Fruit fly (Drosophila melanogaster) whole organism, embryonic: Measurements from ENCODE around the gene Ppi1.

Experiments
- Blimp-1 ChIP-seq: fragments of 200-800 bp; sonication (Bioruptor generic); optimal IDR thresholded peaks from 3 replicates; lab custom pipeline; 2018; ENCODE audit warnings: missing biosample characterization, missing genetic modification characterization, mild to moderate bottlenecking, moderate library complexity, missing genetic modification reagents
- CG1024 ChIP-seq: fragments of 200-800 bp; sonication (Bioruptor generic); IDR thresholded peaks from 2 replicates; pipeline ENCODE4 v1.3.6; 2022; ENCODE audit warnings: missing biosample characterization, missing genetic modification characterization
- CG10979 ChIP-seq: fragments of 200-800 bp; sonication (Bioruptor generic); optimal IDR thresholded peaks from 2 replicates; lab custom pipeline; 2018; ENCODE audit warnings: missing biosample characterization, mild to moderate bottlenecking, missing genetic modification characterization, moderate library complexity
- CG11560 ChIP-seq: fragments of 200-800 bp; sonication (Bioruptor generic); IDR thresholded peaks from 3 replicates; pipeline ENCODE4 v1.3.6; 2022; ENCODE audit warnings: missing biosample characterization, missing genetic modification characterization
- CG12155 ChIP-seq: fragments of 200-800 bp; sonication (Bioruptor generic); optimal IDR thresholded peaks from 3 replicates; lab custom pipeline; 2016; ENCODE audit warnings: missing biosample characterization, missing genetic modification characterization
- CG13123 ChIP-seq: fragments of 200-800 bp; sonication (Bioruptor generic); optimal IDR thresholded peaks from 2 replicates; lab custom pipeline; 2016; ENCODE audit warnings: missing biosample characterization, missing genetic modification characterization
- CG15601 ChIP-seq: fragments of 200-800 bp; sonication (Bioruptor generic); optimal IDR thresholded peaks from 3 replicates; lab custom pipeline; 2019; ENCODE audit warnings: missing biosample characterization, mild to moderate bottlenecking, missing genetic modification characterization, moderate library complexity
- CG16813 ChIP-seq: fragments of 200-800 bp; sonication (Bioruptor generic); IDR thresholded peaks from 3 replicates; pipeline ENCODE4 v1.3.6; 2022; ENCODE audit warnings: missing biosample characterization, missing genetic modification characterization; ENCODE audit not compliant: partially characterized antibody
- CG18011 ChIP-seq: fragments of 200-800 bp; sonication (Bioruptor generic); optimal IDR thresholded peaks from 2 replicates; lab custom pipeline; 2017; ENCODE audit warnings: missing biosample characterization, missing genetic modification characterization, mild to moderate bottlenecking, moderate library complexity, missing genotype
- CG31365 ChIP-seq: fragments of 200-800 bp; sonication (Bioruptor generic); optimal IDR thresholded peaks from 2 replicates; lab custom pipeline; 2018; ENCODE audit warnings: missing biosample characterization, mild to moderate bottlenecking, missing genetic modification characterization
- CG31441 ChIP-seq: fragments of 200-800 bp; sonication (Bioruptor generic); IDR thresholded peaks from 2 replicates; pipeline ENCODE4 v1.3.6; 2022; ENCODE audit warnings: missing biosample characterization, missing genetic modification characterization
- CG32532 ChIP-seq: fragments of 200-800 bp; sonication (Bioruptor generic); IDR thresholded peaks from 2 replicates; pipeline ENCODE4 v1.3.6; 2022; ENCODE audit warnings: missing biosample characterization, missing genetic modification characterization
- CG32772 ChIP-seq: fragments of 200-800 bp; sonication (Bioruptor generic); IDR thresholded peaks from 2 replicates; pipeline ENCODE4 v1.3.6; 2022; ENCODE audit warnings: missing biosample characterization, missing genetic modification characterization
- CG34422 ChIP-seq: fragments of 200-800 bp; sonication (Bioruptor generic); IDR thresholded peaks from 3 replicates; pipeline ENCODE4 v1.3.6; 2022; ENCODE audit warnings: missing biosample characterization, missing genetic modification characterization
- CG42726 ChIP-seq: fragments of 200-800 bp; sonication (Bioruptor generic); IDR thresholded peaks from 2 replicates; pipeline ENCODE4 v1.3.6; 2022; ENCODE audit warnings: missing biosample characterization, missing genetic modification characterization; ENCODE audit not compliant: partially characterized antibody
- CG4404 ChIP-seq: fragments of 200-800 bp; sonication (Bioruptor generic); IDR thresholded peaks from 2 replicates; pipeline ENCODE4 v1.3.6; 2022; ENCODE audit warnings: missing biosample characterization, missing genetic modification characterization
- CG8290 ChIP-seq, 3 experiments: fragments of 200-800 bp; sonication (Bioruptor generic); optimal IDR thresholded peaks; 2 replicates each; lab custom pipeline; 2016 to 2019; ENCODE audit warnings: missing biosample characterization in 3 of 3, missing genetic modification characterization in 3 of 3, mild to moderate bottlenecking in 2 of 3, moderate library complexity in 1 of 3
- CG9817 ChIP-seq: fragments of 200-800 bp; sonication (Bioruptor generic); optimal IDR thresholded peaks from 2 replicates; lab custom pipeline; 2018; ENCODE audit warnings: missing biosample characterization, mild to moderate bottlenecking, missing genetic modification characterization, moderate library complexity
- CTCF ChIP-seq: fragments of 200-800 bp; sonication (Bioruptor generic); optimal IDR thresholded peaks from 2 replicates; lab custom pipeline; 2017; ENCODE audit warnings: missing biosample characterization, mild to moderate bottlenecking, missing genetic modification characterization, moderate library complexity
- Dad ChIP-seq: fragments of 200-800 bp; sonication (Bioruptor generic); optimal IDR thresholded peaks from 3 replicates; lab custom pipeline; 2016; ENCODE audit warnings: missing biosample characterization, missing genetic modification characterization
- Dp ChIP-seq: fragments of 200-800 bp; sonication (Bioruptor generic); optimal IDR thresholded peaks from 2 replicates; lab custom pipeline; 2018; ENCODE audit warnings: missing biosample characterization, mild to moderate bottlenecking, missing genetic modification characterization, moderate library complexity
- Eip74EF ChIP-seq, 2 experiments: fragments of 200-800 bp in 1 of 2; fragments of >200 bp in 1 of 2; sonication (Bioruptor generic) in 1 of 2; optimal IDR thresholded peaks; 2 replicates each; lab custom pipeline; 2017 to 2019; ENCODE audit warnings: missing biosample characterization in 2 of 2, missing genetic modification characterization in 2 of 2, mild to moderate bottlenecking in 1 of 2, moderate library complexity in 1 of 2
- Elba2 ChIP-seq: fragments of 200-800 bp; sonication (Bioruptor generic); optimal IDR thresholded peaks from 3 replicates; lab custom pipeline; 2016; ENCODE audit warnings: missing biosample characterization, missing genetic modification characterization
- Ets97D ChIP-seq: fragments of 200-800 bp; sonication (Bioruptor generic); optimal IDR thresholded peaks from 3 replicates; lab custom pipeline; 2016; ENCODE audit warnings: missing biosample characterization, missing genetic modification characterization
- Fer2 ChIP-seq: fragments of 200-800 bp; sonication (Bioruptor generic); optimal IDR thresholded peaks from 2 replicates; lab custom pipeline; 2018; ENCODE audit warnings: missing biosample characterization, mild to moderate bottlenecking, missing genetic modification characterization, moderate library complexity
- HmgD ChIP-seq: fragments of 200-800 bp; sonication (Bioruptor generic); optimal IDR thresholded peaks from 3 replicates; lab custom pipeline; 2016; ENCODE audit warnings: missing biosample characterization, missing genetic modification characterization
- Hr78 ChIP-seq, 2 experiments: fragments of 200-800 bp in 1 of 2; fragments of >200 bp in 1 of 2; sonication (Bioruptor generic) in 1 of 2; optimal IDR thresholded peaks; 2 replicates each; lab custom pipeline; 2017 to 2019; ENCODE audit warnings: missing biosample characterization in 2 of 2, missing genetic modification characterization in 2 of 2, mild to moderate bottlenecking in 1 of 2, moderate library complexity in 1 of 2
- Med ChIP-seq: fragments of 200-800 bp; sonication (Bioruptor generic); peaks from one replicate; lab custom pipeline; 2016; ENCODE audit warnings: missing biosample characterization, missing genetic modification characterization, mild to moderate bottlenecking, inconsistent platforms, moderate library complexity
- amos ChIP-seq: fragments of 200-800 bp; sonication (Bioruptor generic); IDR thresholded peaks from 2 replicates; pipeline ENCODE4 v1.3.6; 2022; ENCODE audit warnings: missing biosample characterization, missing genetic modification characterization; ENCODE audit not compliant: partially characterized antibody
- bbx ChIP-seq: fragments of 200-800 bp; sonication (Bioruptor generic); IDR thresholded peaks from 2 replicates; pipeline ENCODE4 v1.3.6; 2022; ENCODE audit warnings: missing biosample characterization, missing genetic modification characterization; ENCODE audit not compliant: partially characterized antibody
- cas ChIP-seq: fragments of 200-800 bp; sonication (Bioruptor generic); IDR thresholded peaks from 2 replicates; pipeline ENCODE4 v1.3.6; 2022; ENCODE audit warnings: missing biosample characterization, missing genetic modification characterization
- corto ChIP-seq: fragments of 200-800 bp; sonication (Bioruptor generic); optimal IDR thresholded peaks from 2 replicates; lab custom pipeline; 2016; ENCODE audit warnings: missing biosample characterization, mild to moderate bottlenecking, missing genetic modification characterization, moderate library complexity
- dm ChIP-seq: fragments of 200-800 bp; sonication (Bioruptor generic); optimal IDR thresholded peaks from 3 replicates; lab custom pipeline; 2016; ENCODE audit warnings: missing biosample characterization, missing genetic modification characterization
- gfzf ChIP-seq: fragments of 200-800 bp; sonication (Bioruptor generic); optimal IDR thresholded peaks from 2 replicates; lab custom pipeline; 2016; ENCODE audit warnings: missing biosample characterization, mild to moderate bottlenecking, missing genetic modification characterization, moderate library complexity
- knrl ChIP-seq: fragments of 200-800 bp; sonication (Bioruptor generic); IDR thresholded peaks from 3 replicates; pipeline ENCODE4 v1.3.6; 2022; ENCODE audit warnings: missing biosample characterization, missing genetic modification characterization; ENCODE audit not compliant: partially characterized antibody
- pfk ChIP-seq: fragments of 200-800 bp; sonication (Bioruptor generic); optimal IDR thresholded peaks from 2 replicates; lab custom pipeline; 2018; ENCODE audit warnings: missing biosample characterization, mild to moderate bottlenecking, missing genetic modification characterization, moderate library complexity
- pita ChIP-seq: fragments of 200-800 bp; sonication (Bioruptor generic); optimal IDR thresholded peaks from 2 replicates; lab custom pipeline; 2017; ENCODE audit warnings: missing biosample characterization, mild to moderate bottlenecking, missing genetic modification characterization
- prd ChIP-seq, 3 experiments: fragments of >200 bp in 2 of 3; fragments of 200-800 bp in 1 of 3; sonication (Bioruptor generic) in 1 of 3; optimal IDR thresholded peaks in 2 of 3; IDR thresholded peaks in 1 of 3; 2 replicates in 2 of 3; 3 replicates in 1 of 3; pipeline versions ENCODE4 v1.3.6 to Lab custom; 2017 to 2022; ENCODE audit warnings: missing biosample characterization in 1 of 3, missing genetic modification characterization in 1 of 3
- sc ChIP-seq, 3 experiments: fragments of >200 bp in 2 of 3; fragments of 200-800 bp in 1 of 3; sonication (Bioruptor generic) in 1 of 3; optimal IDR thresholded peaks; 2 replicates in 2 of 3; 3 replicates in 1 of 3; lab custom pipeline; 2017; ENCODE audit warnings: mild to moderate bottlenecking in 1 of 3, missing biosample characterization in 1 of 3, missing genetic modification characterization in 1 of 3, missing genetic modification reagents in 1 of 3
- stwl ChIP-seq: fragments of 200-800 bp; sonication (Bioruptor generic); optimal IDR thresholded peaks from 3 replicates; lab custom pipeline; 2018; ENCODE audit warnings: missing biosample characterization, mild to moderate bottlenecking, missing genetic modification characterization, moderate library complexity
- zf30C ChIP-seq: fragments of 200-800 bp; sonication (Bioruptor generic); optimal IDR thresholded peaks from 3 replicates; lab custom pipeline; 2018; ENCODE audit warnings: missing biosample characterization, mild to moderate bottlenecking, missing genetic modification characterization

Ppi1 gene

DNA sequence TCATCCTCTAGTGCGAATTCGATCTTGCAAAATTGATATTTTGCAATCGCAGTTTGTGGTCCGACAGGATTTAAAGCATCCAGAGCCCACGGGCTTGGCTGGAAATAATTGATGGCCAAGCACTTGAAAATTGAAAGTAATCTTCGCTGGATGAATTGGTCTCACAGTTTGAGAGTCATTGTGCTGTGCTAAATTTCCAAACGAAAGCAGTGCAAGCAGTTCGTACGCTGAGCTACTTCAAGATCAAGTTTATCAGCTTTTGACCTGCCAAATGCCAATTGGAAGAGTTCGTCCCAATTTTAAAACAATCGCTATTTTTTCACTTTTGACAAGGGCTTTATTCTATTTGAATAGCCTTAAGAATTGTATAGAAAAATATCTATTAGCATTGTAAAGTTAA is 24.9 kb upstream of the Ppi1 start (continued):
- TF ChIP-seq Fer2 (tag; lab: Kevin White, UChicago): no peak
- TF ChIP-seq prd (optimal IDR thresholded peaks at IDR 0.05; lab: Kevin White, UChicago): no peak
- TF ChIP-seq prd (GFP tag; IDR thresholded peaks at IDR 0.05; lab: Robert Waterston, UW): peak; percentile 15; the same call in 1 of the 3 replicates
- TF ChIP-seq CG4404 (GFP tag; lab: Robert Waterston, UW): no peak
- TF ChIP-seq Elba2 (GFP tag; lab: Kevin White, UChicago): peak; percentile 81
- TF ChIP-seq CG8290 (GFP tag; optimal IDR thresholded peaks at IDR 0.05; lab: Kevin White, UChicago): no peak
- peak in 1 of 2 experiments; percentile 47 for TF ChIP-seq CG8290 (tag; optimal IDR thresholded peaks at IDR 0.05; lab: Kevin White, UChicago)
- no peak for TF ChIP-seq CG34422 (GFP tag; lab: Robert Waterston, UW)
- no peak for TF ChIP-seq CG32772
- TF ChIP-seq CG13123 (GFP tag; lab: Kevin White, UChicago): no peak
- TF ChIP-seq Dad: no peak
- 0 out of 2 replicates have a peak, but pooled peaks have one; percentile 24 for TF ChIP-seq CG32532 (GFP tag; lab: Robert Waterston, UW)
- TF ChIP-seq CG9817 (tag; lab: Kevin White, UChicago): no peak
- TF ChIP-seq CG1024 (GFP tag; lab: Robert Waterston, UW): no peak
- TF ChIP-seq CG16813 (GFP tag; lab: Robert Waterston, UW): 0 out of 3 replicates have a peak, but pooled peaks have one; percentile 29
- peak; percentile 53 for TF ChIP-seq CTCF (GFP tag; lab: Kevin White, UChicago)
- peak; percentile 14; the same call in 1 of the 3 replicates for TF ChIP-seq knrl (GFP tag; lab: Robert Waterston, UW)
- TF ChIP-seq CG42726: 0 out of 2 replicates have a peak, but pooled peaks have one; percentile 34
- peak; percentile 55 for TF ChIP-seq stwl (tag; lab: Kevin White, UChicago)
- TF ChIP-seq pfk (GFP tag; lab: Kevin White, UChicago): no peak
- peak; percentile 3 for TF ChIP-seq HmgD (GFP tag; lab: Kevin White, UChicago)
- no peak for TF ChIP-seq gfzf
- no peak for TF ChIP-seq cas (GFP tag; lab: Robert Waterston, UW)
- peak; percentile 12 for TF ChIP-seq pita (GFP tag; lab: Kevin White, UChicago)
- TF ChIP-seq dm (GFP tag; lab: Kevin White, UChicago): no peak
- no peak for TF ChIP-seq corto (GFP tag; lab: Kevin White, UChicago)
- TF ChIP-seq Med: peak; percentile 36
- TF ChIP-seq CG18011: peak; percentile 55
- peak; percentile 95 for TF ChIP-seq CG31365 (tag; lab: Kevin White, UChicago)
- no peak for TF ChIP-seq CG11560 (tag; lab: Robert Waterston, UW)
- no peak for TF ChIP-seq Ets97D (GFP tag; lab: Kevin White, UChicago)
- no peak for TF ChIP-seq CG10979 (tag; lab: Kevin White, UChicago)
- TF ChIP-seq Hr78 (GFP tag; optimal IDR thresholded peaks at IDR 0.05; lab: Kevin White, UChicago): peak in 1 of 2 experiments; percentile 17
- TF ChIP-seq bbx: 0 out of 2 replicates have a peak, but pooled peaks have one; percentile 22
- TF ChIP-seq Blimp-1: peak; percentile 56
- peak in 1 of 2 experiments; percentile 46 for TF ChIP-seq Eip74EF (GFP tag; optimal IDR thresholded peaks at IDR 0.05; lab: Kevin White, UChicago)
- TF ChIP-seq zf30C (GFP tag; lab: Kevin White, UChicago): no peak
- peak; percentile 18; the same call in 1 of the 2 replicates for TF ChIP-seq amos (GFP tag; lab: Robert Waterston, UW)
- no peak for TF ChIP-seq Dp (GFP tag; lab: Kevin White, UChicago)
- no peak for TF ChIP-seq sc (optimal IDR thresholded peaks at IDR 0.05; lab: Kevin White, UChicago)
- no peak for TF ChIP-seq sc (GFP tag; optimal IDR thresholded peaks at IDR 0.05; lab: Kevin White, UChicago)
- TF ChIP-seq CG12155: no peak
- no peak for TF ChIP-seq CG31441
- peak; percentile 32 for TF ChIP-seq CG15601 (tag; lab: Kevin White, UChicago)
